Worm (Caenorhabditis elegans): ENCODE measurements around the gene gcy-31.

DNA sequence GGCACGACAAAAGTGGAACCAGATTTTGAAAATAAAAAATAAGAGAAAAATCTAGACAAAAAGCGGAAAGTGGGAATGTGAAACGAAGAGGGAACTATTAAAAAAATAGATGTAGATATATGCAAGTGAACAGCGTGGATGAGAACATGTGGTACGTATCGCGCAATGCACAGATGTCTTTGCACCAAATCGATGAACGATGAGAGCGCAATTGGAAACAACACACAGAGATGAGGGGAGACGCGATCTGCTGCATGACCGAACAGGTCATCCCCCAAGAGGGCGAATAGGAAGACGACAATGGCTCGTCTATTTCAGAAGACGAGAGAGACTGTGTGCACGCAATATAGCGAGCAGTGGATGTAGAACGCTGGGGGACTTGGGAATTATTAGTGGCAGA, 25.4 kb upstream of the gcy-31 start:
- TF ChIP-seq ama-1 (optimal IDR thresholded peaks at IDR 0.05) = no peak
- TF ChIP-seq unc-62 (GFP tag; optimal IDR thresholded peaks at IDR 0.05) = no peak
- no peak for TF ChIP-seq aly-2 (tag; optimal IDR thresholded peaks at IDR 0.05)
- no peak for TF ChIP-seq elt-2 (tag; optimal IDR thresholded peaks at IDR 0.05)
- TF ChIP-seq C34B4.2 (tag; optimal IDR thresholded peaks at IDR 0.05) = no peak
- no peak for TF ChIP-seq lin-39 (tag; optimal IDR thresholded peaks at IDR 0.05)
- no peak for TF ChIP-seq fos-1 (tag; optimal IDR thresholded peaks at IDR 0.05)
- TF ChIP-seq mdl-1 (tag; optimal IDR thresholded peaks at IDR 0.05) = no peak
- no peak for TF ChIP-seq egl-27 (tag; optimal IDR thresholded peaks at IDR 0.05)
- TF ChIP-seq skn-1 (tag; optimal IDR thresholded peaks at IDR 0.05) = no peak
- no peak for TF ChIP-seq snpc-4 (tag; optimal IDR thresholded peaks at IDR 0.05)
- no peak for TF ChIP-seq aha-1 (tag; optimal IDR thresholded peaks at IDR 0.05)
- TF ChIP-seq nhr-28 (tag; optimal IDR thresholded peaks at IDR 0.05) = no peak
- no peak for TF ChIP-seq elt-3 (tag; optimal IDR thresholded peaks at IDR 0.05)
